Fruit fly (Drosophila melanogaster): ENCODE data around the gene Exo84.

Gene Exo84

dm6 chr3R:26081380-26081991 lies 29.4 kb upstream of the Exo84 start:
- TF ChIP-seq N (GFP tag; optimal IDR thresholded peaks at IDR 0.05) (no peak), dsf (GFP tag; optimal IDR thresholded peaks at IDR 0.05; ENCODE audit: borderline replicate concordance) (no peak), CG32264 (GFP tag; optimal IDR thresholded peaks at IDR 0.05) (no peak), CrebA (GFP tag; optimal IDR thresholded peaks at IDR 0.05; ENCODE audit: borderline replicate concordance) (no peak), Mio (GFP tag; optimal IDR thresholded peaks at IDR 0.05) (no peak), dl (GFP tag; optimal IDR thresholded peaks at IDR 0.05; ENCODE audit: insufficient read depth in 1 of 2, partially characterized antibody in 2 of 2) (no peak), Hr78 (GFP tag; optimal IDR thresholded peaks at IDR 0.05) (no peak), Hr83 (GFP tag; optimal IDR thresholded peaks at IDR 0.05; ENCODE audit: poor library complexity, severe bottlenecking) (no peak), psq (GFP tag; optimal IDR thresholded peaks at IDR 0.05) (peak; percentile 54), HLH106 (tag; optimal IDR thresholded peaks at IDR 0.05) (peak; percentile 76), ey (GFP tag; optimal IDR thresholded peaks at IDR 0.05) (peak; percentile 47), brk (GFP tag; optimal IDR thresholded peaks at IDR 0.05) (peak; percentile 61), usp (GFP tag; optimal IDR thresholded peaks at IDR 0.05) (no peak), OdsH (GFP tag; optimal IDR thresholded peaks at IDR 0.05) (peak; percentile 60), Hnf4 (GFP tag; optimal IDR thresholded peaks at IDR 0.05) (peak; percentile 40), br (GFP tag; optimal IDR thresholded peaks at IDR 0.05) (peak; percentile 62), foxo (GFP tag; optimal IDR thresholded peaks at IDR 0.05) (peak in 1 of 2 experiments; percentile 78), dmrt93B (GFP tag; optimal IDR thresholded peaks at IDR 0.05) (peak; percentile 43), pan (optimal IDR thresholded peaks at IDR 0.05) (no peak), Dfd (GFP tag; optimal IDR thresholded peaks at IDR 0.05) (no peak), Myc (optimal IDR thresholded peaks at IDR 0.05) (no peak), GATAd (GFP tag; optimal IDR thresholded peaks at IDR 0.05) (no peak), h (GFP tag; optimal IDR thresholded peaks at IDR 0.05) (peak; percentile 79), Rel (GFP tag; optimal IDR thresholded peaks at IDR 0.05) (peak; percentile 3), Rel (tag; optimal IDR thresholded peaks at IDR 0.05) (no peak), CG9705 (GFP tag; optimal IDR thresholded peaks at IDR 0.05) (peak; percentile 8), sage (GFP tag; optimal IDR thresholded peaks at IDR 0.05) (peak; percentile 33), sv (GFP tag; optimal IDR thresholded peaks at IDR 0.05) (no peak), Dif (GFP tag; optimal IDR thresholded peaks at IDR 0.05; ENCODE audit: partially characterized antibody) (no peak), Sp1 (GFP tag; optimal IDR thresholded peaks at IDR 0.05) (peak; percentile 75), rgr (GFP tag; optimal IDR thresholded peaks at IDR 0.05) (peak; percentile 64), tai (GFP tag; optimal IDR thresholded peaks at IDR 0.05) (no peak), fru (GFP tag; optimal IDR thresholded peaks at IDR 0.05) (peak; percentile 69), lola (GFP tag; optimal IDR thresholded peaks at IDR 0.05) (no peak), woc (GFP tag; optimal IDR thresholded peaks at IDR 0.05) (peak; percentile 8), Abd-B (GFP tag; optimal IDR thresholded peaks at IDR 0.05) (no peak), jim (GFP tag; optimal IDR thresholded peaks at IDR 0.05) (no peak), Jra (GFP tag; optimal IDR thresholded peaks at IDR 0.05) (peak; percentile 29), Vsx2 (GFP tag; optimal IDR thresholded peaks at IDR 0.05; ENCODE audit: partially characterized antibody) (no peak)

- TF ChIP-seq CrebA (GFP tag; optimal IDR thresholded peaks at IDR 0.05; ENCODE audit: borderline replicate concordance): no peak
- TF ChIP-seq HLH106 (tag; optimal IDR thresholded peaks at IDR 0.05): peak; percentile 35
- no peak for TF ChIP-seq Vsx2 (GFP tag; optimal IDR thresholded peaks at IDR 0.05; ENCODE audit: partially characterized antibody)
- TF ChIP-seq h (GFP tag; optimal IDR thresholded peaks at IDR 0.05): peak; percentile 43
- TF ChIP-seq br (GFP tag; optimal IDR thresholded peaks at IDR 0.05): peak; percentile 2
- peak in 1 of 2 experiments; percentile 42 for TF ChIP-seq foxo (GFP tag; optimal IDR thresholded peaks at IDR 0.05)
- TF ChIP-seq OdsH (GFP tag; optimal IDR thresholded peaks at IDR 0.05): peak; percentile 27
- TF ChIP-seq CG9705 (GFP tag; optimal IDR thresholded peaks at IDR 0.05): no peak
- TF ChIP-seq psq (GFP tag; optimal IDR thresholded peaks at IDR 0.05): peak; percentile 4
- peak; percentile 46 for TF ChIP-seq fru (GFP tag; optimal IDR thresholded peaks at IDR 0.05)
- peak; percentile 8 for TF ChIP-seq ey (GFP tag; optimal IDR thresholded peaks at IDR 0.05)
- TF ChIP-seq brk (GFP tag; optimal IDR thresholded peaks at IDR 0.05): no peak
- peak; percentile 5 for TF ChIP-seq rgr (GFP tag; optimal IDR thresholded peaks at IDR 0.05)
Observed at dm6 chr3R:26075252-26075651, 23.2 kb upstream of the Exo84 start.

Measured in whole organism, wandering third instar larva.